Fruit fly (Drosophila melanogaster) whole organism, embryonic: Measurements from ENCODE around the gene yellow-e3.

Source experiments
- Aef1 ChIP-seq: fragments of 200-800 bp; sonication (Bioruptor generic); IDR thresholded peaks from 3 replicates; pipeline ENCODE4 v1.3.6; 2022; ENCODE audit warnings: missing biosample characterization, missing genetic modification characterization
- BEAF-32 ChIP-seq: fragments of 200-800 bp; sonication (Bioruptor generic); optimal IDR thresholded peaks from 3 replicates; lab custom pipeline; 2017; ENCODE audit warnings: missing biosample characterization, missing genetic modification characterization, mild to moderate bottlenecking, moderate library complexity, missing genetic modification reagents
- CG10366 ChIP-seq: fragments of 200-800 bp; sonication (Bioruptor generic); IDR thresholded peaks from 2 replicates; pipeline ENCODE4 v1.3.6; 2022; ENCODE audit warnings: missing biosample characterization, missing genetic modification characterization
- CG12744 ChIP-seq: fragments of 200-800 bp; sonication (Bioruptor generic); optimal IDR thresholded peaks from 2 replicates; lab custom pipeline; 2016; ENCODE audit warnings: missing biosample characterization, missing genetic modification characterization
- CG13624 ChIP-seq: fragments of 200-800 bp; sonication (Bioruptor generic); optimal IDR thresholded peaks from 2 replicates; lab custom pipeline; 2016; ENCODE audit warnings: missing biosample characterization, missing genetic modification characterization
- CG13894 ChIP-seq: fragments of 200-800 bp; sonication (Bioruptor generic); optimal IDR thresholded peaks from 3 replicates; lab custom pipeline; 2018; ENCODE audit warnings: missing biosample characterization, mild to moderate bottlenecking, missing genetic modification characterization, moderate library complexity
- CG14965 ChIP-seq: fragments of 200-800 bp; sonication (Bioruptor generic); optimal IDR thresholded peaks from 2 replicates; lab custom pipeline; 2016; ENCODE audit warnings: missing biosample characterization, missing genetic modification characterization, borderline replicate concordance
- CG15269 ChIP-seq: fragments of 200-800 bp; sonication (Bioruptor generic); optimal IDR thresholded peaks from 2 replicates; lab custom pipeline; 2018; ENCODE audit warnings: missing biosample characterization, mild to moderate bottlenecking, missing genetic modification characterization, moderate library complexity
- CG1529 ChIP-seq: fragments of 200-800 bp; sonication (Bioruptor generic); optimal IDR thresholded peaks from 3 replicates; lab custom pipeline; 2018; ENCODE audit warnings: missing biosample characterization, missing genetic modification characterization
- CG15514 ChIP-seq: fragments of 200-800 bp; sonication (Bioruptor generic); optimal IDR thresholded peaks from 3 replicates; lab custom pipeline; 2017; ENCODE audit warnings: missing biosample characterization, missing genetic modification characterization, mild to moderate bottlenecking, moderate library complexity, missing genetic modification reagents
- CG1647 ChIP-seq: fragments of 200-800 bp; sonication (Bioruptor generic); optimal IDR thresholded peaks from 3 replicates; lab custom pipeline; 2016; ENCODE audit warnings: missing biosample characterization, missing genetic modification characterization
- CG17186 ChIP-seq: fragments of 200-800 bp; sonication (Bioruptor generic); optimal IDR thresholded peaks from 3 replicates; lab custom pipeline; 2017; ENCODE audit warnings: missing biosample characterization, missing genetic modification reagents, missing genetic modification characterization
- CG18764 ChIP-seq: fragments of 200-800 bp; sonication (Bioruptor generic); optimal IDR thresholded peaks from 3 replicates; lab custom pipeline; 2016; ENCODE audit warnings: missing biosample characterization, missing genetic modification characterization
- CG2116 ChIP-seq: fragments of 200-800 bp; sonication (Bioruptor generic); optimal IDR thresholded peaks from 3 replicates; lab custom pipeline; 2018; ENCODE audit warnings: missing biosample characterization, mild to moderate bottlenecking, missing genetic modification characterization
- CG2678 ChIP-seq: fragments of 200-800 bp; sonication (Bioruptor generic); optimal IDR thresholded peaks from 3 replicates; lab custom pipeline; 2019; ENCODE audit warnings: missing biosample characterization, mild to moderate bottlenecking, missing genetic modification characterization, moderate library complexity
- CG33213 ChIP-seq: fragments of 200-800 bp; sonication (Bioruptor generic); optimal IDR thresholded peaks from 3 replicates; lab custom pipeline; 2016; ENCODE audit warnings: missing biosample characterization, missing genetic modification characterization
- CG6683 ChIP-seq: fragments of 200-800 bp; sonication (Bioruptor generic); optimal IDR thresholded peaks from 2 replicates; lab custom pipeline; 2017; ENCODE audit warnings: missing biosample characterization, mild to moderate bottlenecking, missing genetic modification characterization, missing genetic modification reagents
- CG6689 ChIP-seq: fragments of 200-800 bp; sonication (Bioruptor generic); IDR thresholded peaks from 2 replicates; pipeline ENCODE4 v1.3.6; 2022; ENCODE audit warnings: missing biosample characterization, missing genetic modification characterization
- CG7271 ChIP-seq: fragments of 200-800 bp; sonication (Bioruptor generic); optimal IDR thresholded peaks from 2 replicates; lab custom pipeline; 2018; ENCODE audit warnings: missing biosample characterization, mild to moderate bottlenecking, missing genetic modification characterization, moderate library complexity
- CG7372 ChIP-seq: fragments of 200-800 bp; sonication (Bioruptor generic); IDR thresholded peaks from 2 replicates; pipeline ENCODE4 v1.3.6; 2022; ENCODE audit warnings: missing biosample characterization, missing genetic modification characterization
- CG9215 ChIP-seq: fragments of 200-800 bp; sonication (Bioruptor generic); IDR thresholded peaks from 2 replicates; pipeline ENCODE4 v1.3.6; 2022; ENCODE audit warnings: missing biosample characterization, missing genetic modification characterization
- CG9797 ChIP-seq: fragments of 200-800 bp; sonication (Bioruptor generic); optimal IDR thresholded peaks from 3 replicates; lab custom pipeline; 2018; ENCODE audit warnings: missing biosample characterization, mild to moderate bottlenecking, missing genetic modification characterization
- CG9932 ChIP-seq: fragments of 200-800 bp; sonication (Bioruptor generic); IDR thresholded peaks from 2 replicates; pipeline ENCODE4 v1.3.6; 2022; ENCODE audit warnings: missing biosample characterization, missing genetic modification characterization
- Deaf1 ChIP-seq: fragments of 200-800 bp; optimal IDR thresholded peaks from 3 replicates; lab custom pipeline; 2019; ENCODE audit warnings: missing biosample characterization, mild to moderate bottlenecking, missing genetic modification characterization, moderate library complexity
- Hand ChIP-seq: fragments of 200-800 bp; sonication (Bioruptor generic); optimal IDR thresholded peaks from 2 replicates; lab custom pipeline; 2017; ENCODE audit warnings: mild to moderate bottlenecking, missing biosample characterization, missing genetic modification reagents, missing genetic modification characterization
- HmgZ ChIP-seq: fragments of 200-800 bp; sonication (Bioruptor generic); optimal IDR thresholded peaks from 2 replicates; lab custom pipeline; 2018; ENCODE audit warnings: missing biosample characterization, mild to moderate bottlenecking, missing genetic modification characterization
- Kr ChIP-seq: fragments of 200-800 bp; sonication (Bioruptor generic); optimal IDR thresholded peaks from 2 replicates; lab custom pipeline; 2017; ENCODE audit warnings: missing biosample characterization, mild to moderate bottlenecking, missing genetic modification characterization
- Lim3 ChIP-seq: fragments of 200-800 bp; sonication (Bioruptor generic); IDR thresholded peaks from 2 replicates; pipeline ENCODE4 v1.3.6; 2022; ENCODE audit warnings: missing biosample characterization, missing genetic modification characterization
- Neu2 ChIP-seq: fragments of 200-800 bp; sonication (Bioruptor generic); optimal IDR thresholded peaks from 3 replicates; lab custom pipeline; 2016; ENCODE audit warnings: missing biosample characterization, missing genetic modification characterization, borderline replicate concordance
- Oaz ChIP-seq: fragments of 200-800 bp; sonication (Bioruptor generic); IDR thresholded peaks from 2 replicates; pipeline ENCODE4 v1.3.6; 2022; ENCODE audit warnings: missing biosample characterization, missing genetic modification characterization
- Opbp ChIP-seq: fragments of 200-800 bp; sonication (Bioruptor generic); IDR thresholded peaks from 3 replicates; pipeline ENCODE4 v1.3.6; 2022; ENCODE audit warnings: missing biosample characterization, missing genetic modification characterization; ENCODE audit not compliant: partially characterized antibody
- Scr ChIP-seq: fragments of 200-800 bp; sonication (Bioruptor generic); IDR thresholded peaks from 2 replicates; pipeline ENCODE4 v1.3.6; 2022; ENCODE audit warnings: missing biosample characterization, missing genetic modification characterization; ENCODE audit not compliant: partially characterized antibody
- Taf1 ChIP-seq: fragments of 200-800 bp; sonication (Bioruptor generic); IDR thresholded peaks from 2 replicates; pipeline ENCODE4 v1.3.6; 2022; ENCODE audit warnings: missing biosample characterization, missing genetic modification characterization
- Xrp1 ChIP-seq: fragments of 200-800 bp; sonication (Bioruptor generic); IDR thresholded peaks from 2 replicates; pipeline ENCODE4 v1.3.6; 2022; ENCODE audit warnings: missing biosample characterization, missing genetic modification characterization
- abd-A ChIP-seq: fragments of 200-800 bp; sonication (Bioruptor generic); optimal IDR thresholded peaks from 3 replicates; lab custom pipeline; 2019; ENCODE audit warnings: missing biosample characterization, mild to moderate bottlenecking, missing genetic modification characterization, moderate library complexity
- ap ChIP-seq: fragments of 200-800 bp; sonication (Bioruptor generic); IDR thresholded peaks from 2 replicates; pipeline ENCODE4 v1.3.6; 2022; ENCODE audit warnings: missing biosample characterization, missing genetic modification characterization
- ewg ChIP-seq: fragments of 200-800 bp; sonication (Bioruptor generic); optimal IDR thresholded peaks from 3 replicates; lab custom pipeline; 2017; ENCODE audit warnings: mild to moderate bottlenecking, missing biosample characterization, missing genetic modification reagents, missing genetic modification characterization
- exex ChIP-seq: fragments of 200-800 bp; sonication (Bioruptor generic); optimal IDR thresholded peaks from 4 replicates; lab custom pipeline; 2018; ENCODE audit warnings: missing biosample characterization, mild to moderate bottlenecking, missing genetic modification characterization, moderate library complexity
- ftz-f1 ChIP-seq: fragments of 200-800 bp; sonication (Bioruptor generic); optimal IDR thresholded peaks from 2 replicates; lab custom pipeline; 2016; ENCODE audit warnings: missing biosample characterization, missing genetic modification characterization
- gce ChIP-seq: fragments of 200-800 bp; sonication (Bioruptor generic); IDR thresholded peaks from 3 replicates; pipeline ENCODE4 v1.3.6; 2022; ENCODE audit warnings: missing biosample characterization, missing genetic modification characterization
- gro ChIP-seq: fragments of 200-800 bp; sonication (Bioruptor generic); optimal IDR thresholded peaks from 2 replicates; lab custom pipeline; 2016; ENCODE audit warnings: missing biosample characterization, missing genetic modification characterization
- gt ChIP-seq: fragments of 200-800 bp; sonication (Bioruptor generic); IDR thresholded peaks from 2 replicates; pipeline ENCODE4 v1.3.6; 2022; ENCODE audit warnings: missing biosample characterization, missing genetic modification characterization
- h ChIP-seq: fragments of >200 bp; optimal IDR thresholded peaks from 2 replicates; lab custom pipeline; 2017
- jing ChIP-seq: fragments of 200-800 bp; sonication (Bioruptor generic); optimal IDR thresholded peaks from 2 replicates; lab custom pipeline; 2018; ENCODE audit warnings: missing biosample characterization, mild to moderate bottlenecking, missing genetic modification characterization
- nau ChIP-seq: fragments of 200-800 bp; sonication (Bioruptor generic); optimal IDR thresholded peaks from 3 replicates; lab custom pipeline; 2017; ENCODE audit warnings: missing biosample characterization, mild to moderate bottlenecking, missing genetic modification characterization, missing genetic modification reagents
- onecut ChIP-seq: fragments of 200-800 bp; sonication (Bioruptor generic); IDR thresholded peaks from 2 replicates; pipeline ENCODE4 v1.3.6; 2022; ENCODE audit warnings: missing biosample characterization, missing genetic modification characterization
- pzg ChIP-seq: fragments of 200-800 bp; sonication (Bioruptor generic); optimal IDR thresholded peaks from 3 replicates; lab custom pipeline; 2018; ENCODE audit warnings: missing biosample characterization, mild to moderate bottlenecking, missing genetic modification characterization, moderate library complexity
- sens ChIP-seq: fragments of 200-800 bp; sonication (Bioruptor generic); peaks from one replicate; lab custom pipeline; 2016; ENCODE audit warnings: missing biosample characterization, missing genetic modification characterization
- shn ChIP-seq: fragments of 200-800 bp; sonication (Bioruptor generic); optimal IDR thresholded peaks from 3 replicates; lab custom pipeline; 2016; ENCODE audit warnings: missing biosample characterization, missing genetic modification characterization
- sqz ChIP-seq: fragments of 200-800 bp; sonication (Bioruptor generic); optimal IDR thresholded peaks from 3 replicates; lab custom pipeline; 2018; ENCODE audit warnings: missing biosample characterization, mild to moderate bottlenecking, missing genetic modification characterization
- trh ChIP-seq: fragments of 200-800 bp; sonication (Bioruptor generic); optimal IDR thresholded peaks from 2 replicates; lab custom pipeline; 2016; ENCODE audit warnings: missing biosample characterization, missing genetic modification characterization
- wdn ChIP-seq: fragments of 200-800 bp; sonication (Bioruptor generic); IDR thresholded peaks from 2 replicates; pipeline ENCODE4 v1.3.6; 2022; ENCODE audit warnings: missing biosample characterization, missing genetic modification characterization
- wor ChIP-seq: fragments of 200-800 bp; sonication (Bioruptor generic); IDR thresholded peaks from 2 replicates; pipeline ENCODE4 v1.3.6; 2022; ENCODE audit warnings: missing biosample characterization, missing genetic modification characterization

Gene yellow-e3

dm6 chr3R:13453955-13454354 lies 49.3 kb upstream of the yellow-e3 start (continued):
- TF ChIP-seq pzg (GFP tag; lab: Kevin White, UChicago) (no peak), HmgZ (tag; lab: Kevin White, UChicago) (peak; percentile 66), CG15514 (GFP tag; lab: Kevin White, UChicago) (peak; percentile 53), CG9797 (GFP tag; lab: Kevin White, UChicago) (no peak), CG6683 (GFP tag; lab: Kevin White, UChicago) (peak; percentile 24), CG33213 (no peak), Lim3 (GFP tag; lab: Robert Waterston, UW) (no peak), CG1529 (GFP tag; lab: Kevin White, UChicago) (no peak), CG2116 (no peak), BEAF-32 (GFP tag; lab: Kevin White, UChicago) (no peak), CG9932 (GFP tag; lab: Robert Waterston, UW) (peak; percentile 90), CG18764 (GFP tag; lab: Kevin White, UChicago) (no peak), wdn (GFP tag; lab: Robert Waterston, UW) (peak; percentile 59), sqz (GFP tag; lab: Kevin White, UChicago) (no peak), Neu2 (GFP tag; lab: Kevin White, UChicago) (no peak), CG15269 (tag; lab: Kevin White, UChicago) (peak; percentile 77), abd-A (tag; lab: Kevin White, UChicago) (peak; percentile 62), CG12744 (peak; percentile 41), wor (GFP tag; lab: Robert Waterston, UW) (no peak), Xrp1 (GFP tag; lab: Robert Waterston, UW) (peak; percentile 73), ftz-f1 (GFP tag; lab: Kevin White, UChicago) (no peak), shn (GFP tag; lab: Kevin White, UChicago) (peak; percentile 28), CG9215 (GFP tag; lab: Robert Waterston, UW) (peak; percentile 75), nau (GFP tag; lab: Kevin White, UChicago) (peak; percentile 16), h (lab: Kevin White, UChicago) (no peak), ap (peak; percentile 43; the same call in 1 of the 2 replicates), Opbp (no peak), CG10366 (GFP tag; lab: Robert Waterston, UW) (peak; percentile 67), gt (GFP tag; lab: Robert Waterston, UW) (no peak), CG13894 (tag; lab: Kevin White, UChicago) (peak; percentile 44), jing (GFP tag; lab: Kevin White, UChicago) (peak; percentile 12), CG6689 (GFP tag; lab: Robert Waterston, UW) (peak; percentile 74; the same call in 1 of the 2 replicates), CG7372 (peak; percentile 56), gro (GFP tag; lab: Kevin White, UChicago) (peak; percentile 77), CG1647 (GFP tag; lab: Kevin White, UChicago) (peak; percentile 52), Taf1 (GFP tag; lab: Robert Waterston, UW) (peak; percentile 87), onecut (peak; percentile 31; the same call in 1 of the 2 replicates), Kr (no peak), sens (GFP tag; lab: Kevin White, UChicago) (peak; percentile 90), ewg (GFP tag; lab: Kevin White, UChicago) (peak; percentile 27), Scr (GFP tag; lab: Robert Waterston, UW) (no peak)

DNA sequence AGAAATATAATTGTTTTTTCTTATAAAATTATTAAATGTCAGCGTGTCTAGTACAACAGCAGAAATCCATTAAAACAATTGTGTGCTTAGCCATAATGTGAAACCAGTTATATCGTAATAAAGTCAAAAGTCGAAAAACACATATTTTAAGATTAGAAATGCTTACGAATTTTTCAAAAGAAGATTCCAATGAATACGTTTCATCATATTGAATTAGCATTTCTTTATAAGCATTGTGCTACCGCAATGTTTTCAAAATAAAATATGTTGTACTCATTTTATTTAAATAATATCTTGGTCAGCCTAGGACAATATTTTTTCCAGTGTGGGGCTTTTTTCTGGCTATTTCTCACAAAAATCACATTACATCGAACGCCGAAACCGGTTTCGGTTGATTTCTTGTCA lies 48.2 kb upstream of the yellow-e3 start:
- no peak for TF ChIP-seq CG7271
- no peak for TF ChIP-seq CG17186 (GFP tag; lab: Kevin White, UChicago)
- peak; percentile 91 for TF ChIP-seq CG2678
- TF ChIP-seq exex (tag; lab: Kevin White, UChicago) = peak; percentile 20
- peak; percentile 61 for TF ChIP-seq Deaf1
- peak; percentile 17 for TF ChIP-seq trh (GFP tag; lab: Kevin White, UChicago)
- 0 out of 3 replicates have a peak, but pooled peaks have one; percentile 12 for TF ChIP-seq gce (GFP tag; lab: Robert Waterston, UW)
- TF ChIP-seq Aef1 (GFP tag; lab: Robert Waterston, UW) = peak; percentile 46
- TF ChIP-seq Oaz (GFP tag; lab: Robert Waterston, UW) = no peak
- TF ChIP-seq CG13624 (GFP tag; lab: Kevin White, UChicago) = peak; percentile 64
- no peak for TF ChIP-seq CG14965 (GFP tag; lab: Kevin White, UChicago)
- TF ChIP-seq CG2116 = peak; percentile 30
- TF ChIP-seq Hand = peak; percentile 41
